Fruit fly (Drosophila melanogaster) whole organism, embryonic: ENCODE results near the gene CG33286.

Experiments
- Ada2b ChIP-seq: fragments of 200-800 bp; sonication (Bioruptor generic); IDR thresholded peaks from 2 replicates; pipeline ENCODE4 v1.3.6; 2022; ENCODE audit warnings: missing biosample characterization, missing genetic modification characterization
- Antp ChIP-seq: fragments of 200-800 bp; sonication (Bioruptor generic); optimal IDR thresholded peaks from 3 replicates; lab custom pipeline; 2016; ENCODE audit warnings: missing biosample characterization, missing genetic modification characterization
- CG10209 ChIP-seq: fragments of 200-800 bp; sonication (Bioruptor generic); optimal IDR thresholded peaks from 3 replicates; lab custom pipeline; 2017; ENCODE audit warnings: missing biosample characterization, mild to moderate bottlenecking, missing genetic modification characterization, missing genetic modification reagents
- CG14710 ChIP-seq: fragments of 200-800 bp; sonication (Bioruptor generic); optimal IDR thresholded peaks from 3 replicates; lab custom pipeline; 2019; ENCODE audit warnings: missing biosample characterization, mild to moderate bottlenecking, missing genetic modification characterization, moderate library complexity
- CG15601 ChIP-seq: fragments of 200-800 bp; sonication (Bioruptor generic); optimal IDR thresholded peaks from 3 replicates; lab custom pipeline; 2019; ENCODE audit warnings: missing biosample characterization, mild to moderate bottlenecking, missing genetic modification characterization, moderate library complexity
- CG15696 ChIP-seq: fragments of 200-800 bp; sonication (Bioruptor generic); optimal IDR thresholded peaks from 2 replicates; lab custom pipeline; 2019; ENCODE audit warnings: missing biosample characterization, mild to moderate bottlenecking, missing genetic modification characterization, moderate library complexity
- CG17802 ChIP-seq: fragments of 200-800 bp; sonication (Bioruptor generic); optimal IDR thresholded peaks from 2 replicates; lab custom pipeline; 2018; ENCODE audit warnings: missing biosample characterization, mild to moderate bottlenecking, missing genetic modification characterization, moderate library complexity
- CG18262 ChIP-seq: fragments of 200-800 bp; optimal IDR thresholded peaks from 3 replicates; lab custom pipeline; 2019; ENCODE audit warnings: missing biosample characterization, mild to moderate bottlenecking, missing genetic modification characterization, moderate library complexity
- CG30020 ChIP-seq: fragments of 200-800 bp; optimal IDR thresholded peaks from 2 replicates; lab custom pipeline; 2019; ENCODE audit warnings: missing biosample characterization, mild to moderate bottlenecking, missing genetic modification characterization, moderate library complexity
- CG3065 ChIP-seq: fragments of 200-800 bp; sonication (Bioruptor generic); optimal IDR thresholded peaks from 2 replicates; lab custom pipeline; 2016; ENCODE audit warnings: missing biosample characterization, missing genetic modification characterization
- CG32767 ChIP-seq: fragments of 200-800 bp; sonication (Bioruptor generic); IDR thresholded peaks from 2 replicates; pipeline ENCODE4 v1.3.6; 2022; ENCODE audit warnings: missing biosample characterization, missing genetic modification characterization
- CG4424 ChIP-seq: fragments of 200-800 bp; sonication (Bioruptor generic); optimal IDR thresholded peaks from 3 replicates; lab custom pipeline; 2016; ENCODE audit warnings: missing biosample characterization, missing genetic modification characterization
- CG6854 ChIP-seq: fragments of 200-800 bp; sonication (Bioruptor generic); optimal IDR thresholded peaks from 3 replicates; lab custom pipeline; 2017; ENCODE audit warnings: missing biosample characterization, mild to moderate bottlenecking, missing genetic modification characterization
- CG9727 ChIP-seq: fragments of 200-800 bp; sonication (Bioruptor generic); optimal IDR thresholded peaks from 3 replicates; lab custom pipeline; 2017; ENCODE audit warnings: missing biosample characterization, mild to moderate bottlenecking, missing genetic modification characterization
- CG9876 ChIP-seq: fragments of 200-800 bp; sonication (Bioruptor generic); optimal IDR thresholded peaks from 2 replicates; lab custom pipeline; 2016; ENCODE audit warnings: missing biosample characterization, missing genetic modification characterization
- CrebB ChIP-seq: fragments of 200-800 bp; sonication (Bioruptor generic); optimal IDR thresholded peaks from 3 replicates; lab custom pipeline; 2018; ENCODE audit warnings: missing biosample characterization, mild to moderate bottlenecking, missing genetic modification characterization
- Dek ChIP-seq: fragments of 200-800 bp; sonication (Bioruptor generic); optimal IDR thresholded peaks from 3 replicates; lab custom pipeline; 2019; ENCODE audit warnings: missing biosample characterization, mild to moderate bottlenecking, missing genetic modification characterization, moderate library complexity
- Ets65A ChIP-seq: fragments of 200-800 bp; sonication (Bioruptor generic); peaks from one replicate; lab custom pipeline; 2016; ENCODE audit warnings: missing biosample characterization, missing genetic modification characterization
- Fer3 ChIP-seq: fragments of 200-800 bp; sonication (Bioruptor generic); optimal IDR thresholded peaks from 2 replicates; lab custom pipeline; 2018; ENCODE audit warnings: missing biosample characterization, mild to moderate bottlenecking, missing genetic modification characterization, moderate library complexity
- HHEX ChIP-seq: fragments of 200-800 bp; sonication (Bioruptor generic); optimal IDR thresholded peaks from 3 replicates; lab custom pipeline; 2017; ENCODE audit warnings: missing biosample characterization, mild to moderate bottlenecking, missing genetic modification characterization, missing genetic modification reagents
- HmgD ChIP-seq: fragments of 200-800 bp; sonication (Bioruptor generic); optimal IDR thresholded peaks from 3 replicates; lab custom pipeline; 2016; ENCODE audit warnings: missing biosample characterization, missing genetic modification characterization
- Hr3 ChIP-seq: fragments of 200-800 bp; sonication (Bioruptor generic); optimal IDR thresholded peaks from 3 replicates; lab custom pipeline; 2016; ENCODE audit warnings: missing biosample characterization, missing genetic modification characterization
- MBD-R2 ChIP-seq: fragments of 200-800 bp; sonication (Bioruptor generic); IDR thresholded peaks from 2 replicates; pipeline ENCODE4 v1.3.6; 2022; ENCODE audit warnings: missing biosample characterization, missing genetic modification characterization
- MESR4 ChIP-seq: fragments of 200-800 bp; sonication (Bioruptor generic); optimal IDR thresholded peaks from 2 replicates; lab custom pipeline; 2018; ENCODE audit warnings: missing biosample characterization, mild to moderate bottlenecking, missing genetic modification characterization, moderate library complexity
- Max ChIP-seq: fragments of 200-800 bp; sonication (Bioruptor generic); optimal IDR thresholded peaks from 2 replicates; lab custom pipeline; 2016; ENCODE audit warnings: missing biosample characterization, mild to moderate bottlenecking, missing genetic modification characterization
- Meics ChIP-seq: fragments of 200-800 bp; sonication (Bioruptor generic); optimal IDR thresholded peaks from 2 replicates; lab custom pipeline; 2017; ENCODE audit warnings: missing biosample characterization, mild to moderate bottlenecking, missing genetic modification characterization
- Mes4 ChIP-seq: fragments of 200-800 bp; sonication (Bioruptor generic); optimal IDR thresholded peaks from 2 replicates; lab custom pipeline; 2016; ENCODE audit warnings: missing biosample characterization, missing genetic modification characterization
- Nf-YB ChIP-seq: fragments of 200-800 bp; sonication (Bioruptor generic); optimal IDR thresholded peaks from 3 replicates; lab custom pipeline; 2019; ENCODE audit warnings: missing biosample characterization, mild to moderate bottlenecking, missing genetic modification characterization, moderate library complexity
- Ptx1 ChIP-seq: fragments of 200-800 bp; sonication (Bioruptor generic); IDR thresholded peaks from 2 replicates; pipeline ENCODE4 v1.3.6; 2022; ENCODE audit warnings: missing biosample characterization, missing genetic modification characterization
- Rx ChIP-seq: fragments of 200-800 bp; sonication (Bioruptor generic); IDR thresholded peaks from 2 replicates; pipeline ENCODE4 v1.3.6; 2022; ENCODE audit warnings: missing biosample characterization, missing genetic modification characterization
- YL-1 ChIP-seq: fragments of 200-800 bp; sonication (Bioruptor generic); optimal IDR thresholded peaks from 3 replicates; lab custom pipeline; 2017; ENCODE audit warnings: missing biosample characterization, mild to moderate bottlenecking, missing genetic modification characterization
- ash1 ChIP-seq: fragments of 200-800 bp; sonication (Bioruptor generic); optimal IDR thresholded peaks from 2 replicates; lab custom pipeline; 2018; ENCODE audit warnings: missing biosample characterization, mild to moderate bottlenecking, missing genetic modification characterization
- az2 ChIP-seq: fragments of 200-800 bp; sonication (Bioruptor generic); optimal IDR thresholded peaks from 3 replicates; lab custom pipeline; 2016; ENCODE audit warnings: missing biosample characterization, missing genetic modification characterization
- bab2 ChIP-seq: fragments of 200-800 bp; sonication (Bioruptor generic); optimal IDR thresholded peaks from 2 replicates; lab custom pipeline; 2016; ENCODE audit warnings: missing biosample characterization, missing genetic modification characterization
- bsh ChIP-seq, 2 experiments: fragments of 200-800 bp; sonication (Bioruptor generic); optimal IDR thresholded peaks; 2 replicates each; lab custom pipeline; 2017 to 2018; ENCODE audit warnings: mild to moderate bottlenecking in 2 of 2, missing biosample characterization in 2 of 2, missing genetic modification characterization in 2 of 2, moderate library complexity in 1 of 2
- cad ChIP-seq: fragments of >200 bp; optimal IDR thresholded peaks from 2 replicates; lab custom pipeline; 2017; ENCODE audit warnings: missing biosample characterization, missing genetic modification characterization
- crc ChIP-seq: fragments of 200-800 bp; sonication (Bioruptor generic); optimal IDR thresholded peaks from 2 replicates; lab custom pipeline; 2016; ENCODE audit warnings: missing biosample characterization, missing genetic modification characterization
- gt ChIP-seq: fragments of 200-800 bp; sonication (Bioruptor generic); IDR thresholded peaks from 2 replicates; pipeline ENCODE4 v1.3.6; 2022; ENCODE audit warnings: missing biosample characterization, missing genetic modification characterization
- hb ChIP-seq: fragments of 200-800 bp; sonication (Bioruptor generic); IDR thresholded peaks from 3 replicates; pipeline ENCODE4 v1.3.6; 2022; ENCODE audit warnings: missing biosample characterization, missing genetic modification characterization; ENCODE audit not compliant: partially characterized antibody
- ind ChIP-seq: fragments of 200-800 bp; sonication (Bioruptor generic); optimal IDR thresholded peaks from 3 replicates; lab custom pipeline; 2016; ENCODE audit warnings: missing biosample characterization, missing genetic modification characterization
- kah ChIP-seq: fragments of 200-800 bp; sonication (Bioruptor generic); optimal IDR thresholded peaks from 2 replicates; lab custom pipeline; 2018; ENCODE audit warnings: missing biosample characterization, mild to moderate bottlenecking, missing genetic modification characterization
- maf-S ChIP-seq: fragments of 200-800 bp; sonication (Bioruptor generic); optimal IDR thresholded peaks from 2 replicates; lab custom pipeline; 2016; ENCODE audit warnings: missing biosample characterization, missing genetic modification characterization
- mirr ChIP-seq: fragments of 200-800 bp; sonication (Bioruptor generic); optimal IDR thresholded peaks from 3 replicates; lab custom pipeline; 2018; ENCODE audit warnings: missing biosample characterization, mild to moderate bottlenecking, missing genetic modification characterization
- repo ChIP-seq: fragments of 200-800 bp; sonication (Bioruptor generic); optimal IDR thresholded peaks from 2 replicates; lab custom pipeline; 2016; ENCODE audit warnings: missing biosample characterization, missing genetic modification characterization
- salm ChIP-seq: fragments of 200-800 bp; sonication (Bioruptor generic); optimal IDR thresholded peaks from 2 replicates; lab custom pipeline; 2018; ENCODE audit warnings: missing biosample characterization, mild to moderate bottlenecking, missing genetic modification characterization
- shn ChIP-seq: fragments of 200-800 bp; sonication (Bioruptor generic); optimal IDR thresholded peaks from 3 replicates; lab custom pipeline; 2016; ENCODE audit warnings: missing biosample characterization, missing genetic modification characterization
- so ChIP-seq: fragments of 200-800 bp; sonication (Bioruptor generic); IDR thresholded peaks from 3 replicates; pipeline ENCODE4 v1.3.6; 2022; ENCODE audit warnings: missing biosample characterization, missing genetic modification characterization
- toy ChIP-seq: fragments of 200-800 bp; sonication (Bioruptor generic); IDR thresholded peaks from 2 replicates; pipeline ENCODE4 v1.3.6; 2022; ENCODE audit warnings: missing biosample characterization, missing genetic modification characterization
- unpg ChIP-seq: fragments of 200-800 bp; sonication (Bioruptor generic); optimal IDR thresholded peaks from 3 replicates; lab custom pipeline; 2018; ENCODE audit warnings: missing biosample characterization, mild to moderate bottlenecking, missing genetic modification characterization, moderate library complexity
- vnd ChIP-seq: fragments of 200-800 bp; sonication (Bioruptor generic); IDR thresholded peaks from 3 replicates; pipeline ENCODE4 v1.3.6; 2022; ENCODE audit warnings: missing biosample characterization, missing genetic modification characterization; ENCODE audit not compliant: partially characterized antibody
- zfh1 ChIP-seq: fragments of 200-800 bp; sonication (Bioruptor generic); IDR thresholded peaks from 3 replicates; pipeline ENCODE4 v1.3.6; 2022; ENCODE audit warnings: missing biosample characterization, missing genetic modification characterization

CG33286 gene

DNA sequence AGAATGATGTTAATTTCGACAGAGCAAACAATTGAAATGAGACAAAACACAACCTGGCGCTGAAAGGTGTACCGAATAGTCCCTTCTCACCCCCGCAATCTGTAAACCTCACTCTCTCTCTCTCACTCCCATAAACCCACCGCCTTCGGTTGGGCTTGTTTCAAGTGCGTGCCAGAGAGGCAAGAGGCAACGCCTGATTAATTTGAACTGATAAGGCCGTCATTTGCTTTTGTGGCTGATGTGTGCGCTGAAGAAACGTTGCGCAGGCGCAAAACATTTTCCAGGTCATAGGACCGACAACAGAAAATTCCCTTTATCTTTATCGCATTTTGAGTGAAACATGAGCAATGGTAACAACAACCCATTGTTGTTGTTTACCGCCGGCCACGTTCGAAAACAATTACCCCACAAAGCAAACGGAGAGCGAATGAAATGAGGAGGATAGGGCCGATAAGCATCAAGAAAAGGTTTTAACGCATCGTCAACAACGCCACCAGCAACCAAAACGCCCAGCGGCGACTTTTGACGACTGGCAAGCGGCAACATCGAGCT is 52.1 kb downstream of the CG33286 start (continued):
- TF ChIP-seq Antp (GFP tag; lab: Kevin White, UChicago) (no peak), Hr3 (GFP tag; lab: Kevin White, UChicago) (no peak), ash1 (GFP tag; lab: Kevin White, UChicago) (no peak), Ada2b (GFP tag; lab: Robert Waterston, UW) (no peak), CG32767 (GFP tag; lab: Robert Waterston, UW) (no peak), hb (no peak), zfh1 (GFP tag; lab: Robert Waterston, UW) (peak; percentile 52; the same call in 1 of the 3 replicates), Rx (GFP tag; lab: Robert Waterston, UW) (no peak), Ets65A (GFP tag; lab: Kevin White, UChicago) (no peak), HHEX (GFP tag; lab: Kevin White, UChicago) (no peak), CG3065 (GFP tag; lab: Kevin White, UChicago) (no peak), maf-S (GFP tag; lab: Kevin White, UChicago) (no peak), Ptx1 (GFP tag; lab: Robert Waterston, UW) (no peak), bsh (GFP tag; optimal IDR thresholded peaks at IDR 0.05; lab: Kevin White, UChicago) (peak in 1 of 2 experiments; percentile 9), CG14710 (no peak), so (peak; percentile 37; the same call in 1 of the 3 replicates), mirr (GFP tag; lab: Kevin White, UChicago) (no peak), CG4424 (GFP tag; lab: Kevin White, UChicago) (no peak), CG6854 (no peak), CG18262 (tag; lab: Kevin White, UChicago) (no peak), CG30020 (tag; lab: Kevin White, UChicago) (no peak), vnd (GFP tag; lab: Robert Waterston, UW) (peak; percentile 43; the same call in 1 of the 3 replicates), CG17802 (tag; lab: Kevin White, UChicago) (no peak), YL-1 (GFP tag; lab: Kevin White, UChicago) (no peak), az2 (no peak), Mes4 (GFP tag; lab: Kevin White, UChicago) (no peak), kah (no peak), CG9876 (GFP tag; lab: Kevin White, UChicago) (no peak), unpg (no peak), CG15601 (tag; lab: Kevin White, UChicago) (peak; percentile 23), Dek (tag; lab: Kevin White, UChicago) (no peak), salm (tag; lab: Kevin White, UChicago) (peak; percentile 52), repo (no peak), CG15696 (tag; lab: Kevin White, UChicago) (peak; percentile 67), ind (no peak), toy (GFP tag; lab: Robert Waterston, UW) (no peak), bab2 (GFP tag; lab: Kevin White, UChicago) (no peak), shn (GFP tag; lab: Kevin White, UChicago) (no peak), cad (GFP tag; lab: Kevin White, UChicago) (no peak), Max (GFP tag; lab: Kevin White, UChicago) (no peak), HmgD (GFP tag; lab: Kevin White, UChicago) (no peak), gt (no peak), Nf-YB (GFP tag; lab: Kevin White, UChicago) (peak; percentile 45), crc (no peak), MBD-R2 (GFP tag; lab: Robert Waterston, UW) (no peak), CrebB (tag; lab: Kevin White, UChicago) (peak; percentile 29), MESR4 (no peak), Fer3 (tag; lab: Kevin White, UChicago) (no peak), Meics (GFP tag; lab: Kevin White, UChicago) (no peak), CG9727 (GFP tag; lab: Kevin White, UChicago) (no peak), CG10209 (GFP tag; lab: Kevin White, UChicago) (no peak)
